Fruit fly (Drosophila melanogaster): Measurements from ENCODE around the gene Ufl1.

The Ufl1 gene

dm6 chr3R:7074297-7075114, at the start of gene Ufl1, which contains the start of gene CG1943:
Gene Ufl1 (minus strand): TSS chr3R:7074452.
Gene CG1943 (plus strand): TSS chr3R:7074859.
- TF ChIP-seq psq (optimal IDR thresholded peaks at IDR 0.05) (no peak), Sin3A (optimal IDR thresholded peaks at IDR 0.05) (no peak), insv (optimal IDR thresholded peaks at IDR 0.05) (no peak), ttk (optimal IDR thresholded peaks at IDR 0.05) (no peak), h (optimal IDR thresholded peaks at IDR 0.05) (no peak), Myc (optimal IDR thresholded peaks at IDR 0.05) (no peak)

DNA sequence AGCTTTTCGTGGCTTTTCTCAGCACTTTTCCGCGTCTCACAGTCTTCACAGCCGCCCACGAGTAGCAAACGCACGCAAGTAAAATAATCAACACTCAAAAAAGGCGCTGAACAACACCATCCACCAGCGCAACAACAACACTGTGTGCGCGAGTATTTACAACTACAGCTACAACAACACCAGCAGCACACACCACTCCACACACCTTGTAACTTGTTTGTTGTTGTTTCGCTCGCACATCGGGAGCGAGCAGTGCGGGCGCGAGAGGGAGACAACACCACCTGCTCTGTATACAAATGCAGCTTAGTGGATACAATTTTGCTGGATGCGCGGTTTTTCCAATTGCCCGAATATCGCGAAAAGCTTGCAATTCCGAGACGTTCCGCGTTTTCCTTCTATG, 49.4 kb upstream of the Ufl1 start:
- TF ChIP-seq h (optimal IDR thresholded peaks at IDR 0.05) (no peak), Sin3A (optimal IDR thresholded peaks at IDR 0.05) (no peak)

- no peak for TF ChIP-seq Myc (optimal IDR thresholded peaks at IDR 0.05)
- TF ChIP-seq insv (optimal IDR thresholded peaks at IDR 0.05) = no peak
- no peak for TF ChIP-seq ttk (optimal IDR thresholded peaks at IDR 0.05)
- TF ChIP-seq psq (optimal IDR thresholded peaks at IDR 0.05) = no peak
- no peak for TF ChIP-seq Sin3A (optimal IDR thresholded peaks at IDR 0.05)
- no peak for TF ChIP-seq h (optimal IDR thresholded peaks at IDR 0.05)
Measured at dm6 chr3R:7123073-7123572, 48.9 kb upstream of the Ufl1 start.

DNA sequence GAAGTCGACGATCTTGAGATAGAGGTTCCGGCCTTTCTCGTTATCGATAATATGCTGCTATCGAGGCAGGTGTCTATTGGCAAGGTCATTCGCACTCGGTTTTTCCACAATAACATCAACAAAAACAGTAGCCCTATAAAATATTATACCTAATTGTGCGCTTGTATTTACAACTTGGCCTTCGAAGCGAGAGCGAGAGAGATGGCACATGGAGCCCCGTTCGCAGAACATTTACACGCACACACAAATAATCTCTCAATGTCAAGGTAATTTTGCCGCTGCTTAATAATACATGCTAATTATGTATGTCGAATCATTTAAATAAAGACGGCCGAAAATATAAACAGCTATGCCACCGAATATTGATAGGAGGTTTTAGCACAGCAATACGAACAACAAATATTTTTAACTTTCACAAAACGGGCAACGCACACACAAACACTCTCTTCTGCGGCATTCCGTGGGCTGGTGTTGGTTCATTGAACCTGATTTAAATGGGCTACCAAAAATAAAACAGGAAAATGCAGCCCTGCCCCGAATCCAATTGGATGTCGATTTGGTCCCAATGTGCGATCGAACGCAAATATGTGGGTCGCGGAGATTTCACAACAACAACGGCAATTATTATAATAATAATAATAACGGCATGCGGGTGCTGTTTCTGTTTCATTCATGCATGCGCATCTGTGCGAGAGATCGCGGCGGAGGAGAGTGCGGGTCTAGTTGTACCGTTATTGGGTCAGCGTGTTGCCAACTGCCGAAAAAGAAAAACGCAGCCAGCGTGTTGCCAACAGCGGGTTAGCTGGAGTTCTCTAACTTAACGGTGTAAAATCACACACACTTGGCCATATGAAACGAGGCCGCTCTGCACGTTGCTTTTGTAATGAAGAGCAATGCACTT, 48.2 kb upstream of the Ufl1 start:
- TF ChIP-seq h (optimal IDR thresholded peaks at IDR 0.05) (no peak), insv (optimal IDR thresholded peaks at IDR 0.05) (no peak), Sin3A (optimal IDR thresholded peaks at IDR 0.05) (no peak), Myc (optimal IDR thresholded peaks at IDR 0.05) (no peak), psq (optimal IDR thresholded peaks at IDR 0.05) (no peak), ttk (optimal IDR thresholded peaks at IDR 0.05) (no peak)

DNA sequence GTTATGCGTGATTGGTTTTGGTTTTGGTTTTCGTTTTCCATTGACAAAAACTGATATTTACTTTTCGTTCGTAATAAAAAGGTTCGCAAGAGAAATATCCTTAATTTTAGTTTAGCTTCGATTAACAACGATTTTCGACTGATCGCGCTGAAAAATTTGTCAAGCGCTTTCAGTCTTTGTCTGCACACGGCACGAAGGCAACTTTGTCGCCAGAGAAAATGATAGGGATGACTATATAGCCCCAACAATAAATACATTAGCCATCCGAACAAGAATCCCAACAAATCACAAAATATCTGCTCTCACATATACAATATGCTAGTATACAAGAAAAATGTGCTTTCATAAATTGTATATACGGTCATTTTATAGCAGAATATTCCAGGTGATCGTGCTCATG, 43.3 kb upstream of the Ufl1 start, which contains the start of gene Mlp84B:
Gene Mlp84B, minus strand, starts transcription at position 143 of the 400 bp plus-strand sequence.
- TF ChIP-seq psq (optimal IDR thresholded peaks at IDR 0.05) (no peak), insv (optimal IDR thresholded peaks at IDR 0.05) (no peak), h (optimal IDR thresholded peaks at IDR 0.05) (no peak), ttk (optimal IDR thresholded peaks at IDR 0.05) (no peak), Myc (optimal IDR thresholded peaks at IDR 0.05) (no peak), Sin3A (optimal IDR thresholded peaks at IDR 0.05) (no peak)

dm6 chr3R:7116511-7116910, 42.3 kb upstream of the Ufl1 start:
- TF ChIP-seq psq (optimal IDR thresholded peaks at IDR 0.05) = no peak

DNA sequence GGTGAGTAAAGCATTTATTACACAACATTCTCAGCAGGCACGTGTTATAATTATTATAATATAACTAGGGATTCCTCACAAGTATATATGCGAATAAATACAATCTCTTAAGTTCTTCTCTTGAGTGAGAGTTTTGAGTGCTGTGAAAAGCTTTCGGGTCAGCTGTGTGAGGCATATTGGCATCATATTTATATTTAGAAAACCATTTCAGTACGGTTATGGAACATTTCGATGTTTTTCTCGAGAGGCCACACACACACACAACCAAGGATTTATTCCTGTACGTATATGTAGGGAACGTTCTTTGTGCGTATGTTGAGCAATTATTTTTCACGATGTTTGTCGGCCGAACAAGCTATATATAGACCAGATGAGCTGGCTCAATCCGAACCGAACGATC, 38.7 kb upstream of the Ufl1 start:
- TF ChIP-seq ttk (optimal IDR thresholded peaks at IDR 0.05) (no peak), insv (optimal IDR thresholded peaks at IDR 0.05) (no peak), Sin3A (optimal IDR thresholded peaks at IDR 0.05) (no peak), Myc (optimal IDR thresholded peaks at IDR 0.05) (no peak), h (optimal IDR thresholded peaks at IDR 0.05) (no peak), psq (optimal IDR thresholded peaks at IDR 0.05) (no peak)

dm6 chr3R:7111206-7111858, 37.1 kb upstream of the Ufl1 start:
- no peak for TF ChIP-seq Sin3A (optimal IDR thresholded peaks at IDR 0.05)
- TF ChIP-seq insv (optimal IDR thresholded peaks at IDR 0.05) = no peak
- no peak for TF ChIP-seq Myc (optimal IDR thresholded peaks at IDR 0.05)
- no peak for TF ChIP-seq psq (optimal IDR thresholded peaks at IDR 0.05)
- no peak for TF ChIP-seq ttk (optimal IDR thresholded peaks at IDR 0.05)
- TF ChIP-seq h (optimal IDR thresholded peaks at IDR 0.05) = no peak

- no peak for TF ChIP-seq ttk (optimal IDR thresholded peaks at IDR 0.05)
- no peak for TF ChIP-seq Myc (optimal IDR thresholded peaks at IDR 0.05)
- no peak for TF ChIP-seq Sin3A (optimal IDR thresholded peaks at IDR 0.05)
- TF ChIP-seq insv (optimal IDR thresholded peaks at IDR 0.05) = no peak
- no peak for TF ChIP-seq h (optimal IDR thresholded peaks at IDR 0.05)
- TF ChIP-seq psq (optimal IDR thresholded peaks at IDR 0.05) = no peak
Measured at dm6 chr3R:7109760-7110303, 35.6 kb upstream of the Ufl1 start.

DNA sequence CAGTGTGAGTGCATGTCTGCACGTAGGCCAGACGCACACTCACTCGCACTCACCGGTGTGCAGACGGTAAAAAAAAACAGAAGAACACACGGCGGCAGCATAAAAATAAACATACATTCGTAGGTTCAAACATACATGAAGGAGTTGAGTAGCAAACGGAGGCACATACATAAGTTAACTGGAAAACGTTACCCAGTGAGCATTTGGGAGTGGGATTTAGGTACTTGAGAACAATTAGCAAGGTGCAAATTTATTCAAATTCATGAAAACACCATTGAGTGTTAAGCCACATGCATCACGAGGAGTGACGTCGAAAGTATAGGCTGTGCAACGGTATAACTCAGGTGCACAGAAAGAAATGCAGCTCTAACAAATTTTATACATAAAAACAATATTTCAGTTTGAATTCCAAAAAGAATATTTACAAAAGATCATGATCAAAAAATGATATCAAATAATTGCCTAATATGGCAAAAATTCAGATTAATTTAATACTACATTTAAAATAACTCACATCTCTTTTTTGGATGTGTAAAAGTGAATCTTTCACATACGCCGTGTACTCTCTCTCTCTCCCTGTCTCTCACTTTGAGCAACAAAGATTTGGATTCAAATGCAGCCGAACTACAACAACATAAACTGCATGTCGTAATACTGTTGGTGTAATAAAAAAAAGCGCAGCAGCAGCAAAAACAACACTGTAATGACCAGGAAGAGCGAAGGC, 34.5 kb upstream of the Ufl1 start:
- no peak for TF ChIP-seq ttk (optimal IDR thresholded peaks at IDR 0.05)
- TF ChIP-seq h (optimal IDR thresholded peaks at IDR 0.05) = no peak
- TF ChIP-seq psq (optimal IDR thresholded peaks at IDR 0.05) = no peak
- TF ChIP-seq insv (optimal IDR thresholded peaks at IDR 0.05) = no peak
- TF ChIP-seq Myc (optimal IDR thresholded peaks at IDR 0.05) = no peak
- no peak for TF ChIP-seq Sin3A (optimal IDR thresholded peaks at IDR 0.05)

Data from Kc167 (cell line).